Worm (Caenorhabditis elegans) whole organism, early embryonic: ENCODE results near the gene skr-7.

Experiments
- B0310.2 ChIP-seq: sonication (generic microtip); optimal IDR thresholded peaks from 2 replicates; lab custom pipeline; 2016; ENCODE audit warnings: mild to moderate bottlenecking, missing genetic modification characterization, missing compliant biosample characterization
- F13C5.2 ChIP-seq: sonication (generic microtip); optimal IDR thresholded peaks from 2 replicates; lab custom pipeline; 2017; ENCODE audit warnings: mild to moderate bottlenecking, missing genetic modification characterization, inconsistent platforms, missing compliant biosample characterization
- aly-1 ChIP-seq: sonication (generic microtip); optimal IDR thresholded peaks from 2 replicates; lab custom pipeline; 2016; ENCODE audit warnings: missing genetic modification characterization, missing compliant biosample characterization
- ama-1 ChIP-seq: fragments of 150-350 bp; optimal IDR thresholded peaks from 2 replicates; lab custom pipeline; 2014
- ceh-13 ChIP-seq: fragments of 200-800 bp; sonication (Bioruptor generic); optimal IDR thresholded peaks from 2 replicates; lab custom pipeline; 2018; ENCODE audit warnings: mild to moderate bottlenecking, missing genetic modification characterization, missing compliant biosample characterization
- ceh-36 ChIP-seq: sonication (generic microtip); optimal IDR thresholded peaks from 2 replicates; lab custom pipeline; 2016; ENCODE audit warnings: missing genetic modification characterization, inconsistent platforms, missing compliant biosample characterization
- ets-7 ChIP-seq: sonication (generic microtip); optimal IDR thresholded peaks from 2 replicates; lab custom pipeline; 2016; ENCODE audit warnings: missing genotype, missing genetic modification characterization, missing compliant biosample characterization
- flt-1 ChIP-seq: fragments of 200-800 bp; sonication (Bioruptor generic); IDR thresholded peaks from 2 replicates; pipeline ENCODE4 v1.3.6; 2022; ENCODE audit warnings: missing genetic modification characterization, missing compliant biosample characterization
- hmbx-1 ChIP-seq: sonication (generic microtip); optimal IDR thresholded peaks from 2 replicates; lab custom pipeline; 2016; ENCODE audit warnings: mild to moderate bottlenecking, missing genetic modification characterization, missing compliant biosample characterization
- hmg-4 ChIP-seq: fragments of 200-800 bp; sonication (Bioruptor generic); optimal IDR thresholded peaks from 2 replicates; lab custom pipeline; 2018; ENCODE audit warnings: mild to moderate bottlenecking, missing genetic modification characterization, missing compliant biosample characterization
- hnd-1 ChIP-seq: sonication (generic microtip); optimal IDR thresholded peaks from 2 replicates; lab custom pipeline; 2016; ENCODE audit warnings: missing genetic modification characterization, missing compliant biosample characterization
- pes-1 ChIP-seq: fragments of 200-800 bp; sonication (Bioruptor generic); IDR thresholded peaks from 2 replicates; pipeline ENCODE4 v1.3.6; 2022; ENCODE audit warnings: missing genetic modification reagents, missing genetic modification characterization, missing compliant biosample characterization
- scrt-1 ChIP-seq: fragments of 200-800 bp; sonication (Bioruptor generic); IDR thresholded peaks from 2 replicates; pipeline ENCODE4 v1.3.6; 2022; ENCODE audit warnings: missing genetic modification characterization, missing compliant biosample characterization
- sea-1 ChIP-seq: fragments of 200-800 bp; sonication (Bioruptor generic); conservative IDR thresholded peaks from 2 replicates; pipeline ENCODE4 v1.3.6; 2022; ENCODE audit warnings: missing genetic modification characterization, missing compliant biosample characterization
- tbx-11 ChIP-seq: fragments of 200-800 bp; sonication (Bioruptor generic); IDR thresholded peaks from 2 replicates; pipeline ENCODE4 v1.3.6; 2022; ENCODE audit warnings: missing genetic modification characterization, missing compliant biosample characterization
- tbx-37 ChIP-seq: fragments of 200-800 bp; sonication (Bioruptor generic); conservative IDR thresholded peaks from 2 replicates; pipeline ENCODE4 v1.3.6; 2022; ENCODE audit warnings: missing genetic modification reagents, missing genetic modification characterization, missing compliant biosample characterization
- tra-4 ChIP-seq: sonication (generic microtip); optimal IDR thresholded peaks from 2 replicates; lab custom pipeline; 2017; ENCODE audit warnings: missing genetic modification characterization, missing compliant biosample characterization

The skr-7 gene

DNA sequence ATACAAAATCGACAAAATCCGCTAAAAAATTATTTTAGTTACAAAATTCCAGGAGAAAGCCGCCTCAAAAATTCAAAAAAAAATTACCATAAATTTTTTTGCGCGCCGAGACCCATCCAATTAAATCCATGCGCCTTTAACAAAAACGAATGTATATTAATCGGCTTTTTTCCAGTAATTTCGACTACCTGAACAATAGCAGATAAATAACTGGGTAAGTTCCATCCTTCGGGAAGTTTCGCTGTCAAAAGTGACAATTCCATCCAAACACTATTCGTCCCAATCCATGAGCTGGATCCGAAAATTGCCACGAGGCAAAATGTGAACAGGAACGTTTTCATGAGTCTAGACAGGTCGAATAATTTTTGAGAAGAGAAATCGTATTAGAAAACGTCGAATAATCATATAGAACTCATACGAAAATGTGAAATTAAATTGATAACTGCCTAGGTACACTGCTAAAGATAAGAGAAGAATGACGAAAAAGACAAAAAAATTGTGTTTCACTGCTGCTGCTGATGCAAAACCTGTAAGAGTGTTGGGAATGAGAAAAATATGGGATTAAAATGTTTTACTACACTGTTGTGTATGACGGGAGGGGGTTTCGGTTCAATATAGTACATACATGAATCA, 20.6 kb downstream of the skr-7 start, which contains the start of gene rft-1:
TSS of gene rft-1 (minus strand) at position 475 of the 633 bp plus-strand sequence.
- TF ChIP-seq hnd-1 (no peak), ceh-13 (GFP tag; lab: Kevin White, UChicago) (no peak), ceh-36 (tag; lab: Kevin White, UChicago) (no peak), scrt-1 (no peak), pes-1 (GFP tag; lab: Robert Waterston, UW) (no peak), ama-1 (lab: Kevin White, UChicago) (no peak), tbx-11 (GFP tag; lab: Robert Waterston, UW) (no peak), flt-1 (GFP tag; lab: Robert Waterston, UW) (no peak), hmbx-1 (tag; lab: Kevin White, UChicago) (no peak), tbx-37 (no peak), tra-4 (no peak), F13C5.2 (tag; lab: Kevin White, UChicago) (no peak), hmg-4 (no peak), aly-1 (tag; lab: Kevin White, UChicago) (no peak), ets-7 (tag; lab: Kevin White, UChicago) (no peak), B0310.2 (tag; lab: Kevin White, UChicago) (no peak), sea-1 (GFP tag; lab: Robert Waterston, UW) (no peak)

DNA sequence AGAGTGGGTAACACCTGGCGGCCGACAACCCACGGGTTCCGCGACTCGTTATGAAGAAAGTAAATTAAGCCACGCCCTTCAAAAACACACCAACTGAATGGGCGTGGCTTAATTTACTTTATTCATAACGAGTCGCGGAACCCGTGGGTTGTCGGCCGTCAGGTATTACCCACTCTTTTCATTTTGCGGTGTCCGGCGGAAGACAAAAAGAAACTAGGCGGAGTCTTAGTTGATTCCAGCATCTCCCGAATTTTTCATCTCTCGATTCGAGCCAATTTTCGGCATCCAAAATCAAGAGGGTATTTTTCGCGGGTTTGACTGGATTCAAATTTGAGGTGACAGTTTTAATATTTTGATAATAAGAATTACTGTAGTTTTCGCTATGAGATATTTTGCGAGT, 25.4 kb downstream of the skr-7 start:
- TF ChIP-seq ceh-13 (GFP tag; lab: Kevin White, UChicago) (no peak), ama-1 (lab: Kevin White, UChicago) (no peak), hnd-1 (no peak), B0310.2 (tag; lab: Kevin White, UChicago) (no peak), ets-7 (tag; lab: Kevin White, UChicago) (no peak), tbx-37 (no peak), aly-1 (tag; lab: Kevin White, UChicago) (no peak), tbx-11 (GFP tag; lab: Robert Waterston, UW) (no peak), pes-1 (GFP tag; lab: Robert Waterston, UW) (no peak), flt-1 (GFP tag; lab: Robert Waterston, UW) (no peak), F13C5.2 (tag; lab: Kevin White, UChicago) (no peak), hmg-4 (no peak), hmbx-1 (tag; lab: Kevin White, UChicago) (no peak), tra-4 (no peak), scrt-1 (no peak), ceh-36 (tag; lab: Kevin White, UChicago) (no peak)

DNA sequence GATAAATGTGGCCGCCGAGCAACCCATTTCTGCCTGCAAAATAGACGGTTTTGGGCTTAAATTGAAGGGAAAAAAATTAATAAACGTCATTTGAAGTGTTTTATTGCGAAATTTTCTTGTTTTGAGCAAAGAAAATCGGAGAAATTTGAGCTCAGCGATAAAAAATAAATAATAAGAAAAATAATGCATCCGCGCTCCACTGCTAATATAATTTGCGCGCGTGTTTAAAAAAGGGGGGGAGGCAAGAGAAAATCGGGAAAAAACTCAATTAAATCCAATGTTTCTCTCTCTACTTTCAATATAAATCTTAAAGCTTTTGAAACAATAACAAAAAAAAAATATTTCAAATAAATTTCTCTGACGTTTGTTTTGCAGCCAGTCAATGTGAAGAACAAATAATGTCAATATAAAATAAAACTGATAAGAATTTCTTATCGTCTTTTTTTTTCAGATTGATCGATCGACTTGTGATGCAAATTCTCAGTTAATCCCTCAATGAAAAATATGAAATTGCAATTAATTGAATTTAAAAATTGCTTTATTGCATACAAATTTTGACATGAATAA, 28.4 kb downstream of the skr-7 start, which contains the start of gene rft-2:
TSS of gene rft-2 (minus strand) at position 41 of the 567 bp plus-strand sequence.
- TF ChIP-seq scrt-1 (no peak), sea-1 (GFP tag; lab: Robert Waterston, UW) (no peak), F13C5.2 (tag; lab: Kevin White, UChicago) (peak; percentile 59)

DNA sequence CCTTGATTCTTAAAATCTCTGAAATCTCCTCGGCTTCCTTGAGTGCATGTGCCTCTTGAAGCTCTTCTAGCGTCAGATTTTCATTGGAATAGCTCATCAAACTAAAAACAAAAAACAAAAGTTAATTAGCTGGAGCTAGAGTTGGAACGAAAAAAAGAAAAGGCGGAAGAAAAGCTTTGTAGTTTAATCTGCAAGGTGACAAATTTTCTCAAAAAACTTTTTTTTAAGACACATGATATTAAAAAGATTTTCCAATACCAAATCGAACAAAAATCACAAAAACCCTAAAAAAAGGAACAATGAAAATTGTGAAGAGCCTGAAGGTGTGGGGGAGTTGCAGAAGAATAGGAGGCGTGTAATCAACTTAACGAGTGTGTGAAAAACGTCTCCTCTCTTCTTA, 32.4 kb downstream of the skr-7 start, which contains the start of gene gnrr-5:
TSS of gene gnrr-5 (minus strand) at position 101 of the 400 bp plus-strand sequence.
- TF ChIP-seq ama-1 (lab: Kevin White, UChicago) (no peak), tra-4 (no peak)

DNA sequence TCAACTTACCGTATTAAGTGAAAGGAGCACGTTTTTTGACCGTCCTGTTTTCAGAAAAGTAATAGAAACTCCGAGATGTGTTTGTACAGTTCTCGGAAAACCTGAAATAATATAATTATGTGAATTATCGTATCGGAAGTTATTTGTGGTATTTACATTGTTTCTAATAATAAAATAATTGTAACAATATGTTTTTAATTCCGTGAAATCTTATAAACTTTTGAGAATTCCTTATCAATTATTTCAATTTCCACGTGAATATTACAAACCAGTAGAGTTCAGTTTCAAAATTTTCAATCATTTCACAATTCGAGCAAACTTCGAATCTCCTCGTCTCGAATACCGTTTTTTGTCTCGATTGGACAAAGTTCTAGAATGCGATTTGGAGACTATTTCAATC, 48.8 kb downstream of the skr-7 start, which contains the start of gene T08H10.3:
TSS of gene T08H10.3 (plus strand) at position 301 of the 400 bp plus-strand sequence.
- no peak for TF ChIP-seq ceh-13 (GFP tag; lab: Kevin White, UChicago)
- TF ChIP-seq F13C5.2 (tag; lab: Kevin White, UChicago) = no peak
